Worm (Caenorhabditis elegans) whole organism, L1 larva: Measurements from ENCODE around the gene Y73B6BL.289.

ENCODE experiments used
- F16B12.6 ChIP-seq: fragments of 150-350 bp; optimal IDR thresholded peaks from 2 replicates; lab custom pipeline; 2014; ENCODE audit warnings: missing biosample characterization, missing genetic modification characterization
- Y116A8C.19 ChIP-seq: sonication (generic microtip); optimal IDR thresholded peaks from 2 replicates; lab custom pipeline; 2016; ENCODE audit warnings: missing compliant biosample characterization, missing genetic modification characterization, borderline replicate concordance
- ama-1 ChIP-seq: fragments of 150-350 bp; optimal IDR thresholded peaks from 2 replicates; lab custom pipeline; 2014
- blmp-1 ChIP-seq: fragments of 150-350 bp; optimal IDR thresholded peaks from 2 replicates; lab custom pipeline; 2014; ENCODE audit warnings: missing biosample characterization, missing genetic modification characterization
- ceh-82 ChIP-seq, 3 experiments: fragments of 150-350 bp in 1 of 3; sonication (generic microtip) in 2 of 3; optimal IDR thresholded peaks; 2 replicates each; lab custom pipeline; 2014 to 2017; ENCODE audit warnings: missing biosample characterization in 3 of 3, missing genetic modification characterization in 3 of 3
- ceh-88 ChIP-seq: fragments of 200-800 bp; sonication (Bioruptor generic); IDR thresholded peaks from 2 replicates; pipeline ENCODE4 v1.3.6; 2022; ENCODE audit warnings: missing genetic modification characterization, missing compliant biosample characterization
- ceh-90 ChIP-seq: sonication (generic microtip); optimal IDR thresholded peaks from 2 replicates; lab custom pipeline; 2016; ENCODE audit warnings: missing genetic modification characterization, missing compliant biosample characterization
- dpl-1 ChIP-seq, 3 experiments: fragments of 150-350 bp in 2 of 3; sonication (generic microtip) in 1 of 3; optimal IDR thresholded peaks; 2 replicates each; lab custom pipeline; 2014 to 2017; ENCODE audit warnings: missing biosample characterization in 3 of 3, missing genetic modification characterization in 3 of 3, missing genetic modification reagents in 3 of 3
- efl-1 ChIP-seq, 4 experiments: fragments of 150-350 bp; optimal IDR thresholded peaks in 3 of 4; peaks in 1 of 4; 1 replicate in 1 of 4; 2 replicates in 3 of 4; lab custom pipeline; 2014; ENCODE audit warnings: missing biosample characterization in 2 of 4, missing genetic modification characterization in 2 of 4, missing genetic modification reagents in 2 of 4
- elt-2 ChIP-seq: sonication (generic microtip); optimal IDR thresholded peaks from 2 replicates; lab custom pipeline; 2016; ENCODE audit warnings: missing genetic modification characterization, mild to moderate bottlenecking, inconsistent platforms, missing compliant biosample characterization, missing genetic modification reagents
- elt-3 ChIP-seq, 6 experiments: fragments of 150-350 bp in 1 of 6; sonication (generic microtip); optimal IDR thresholded peaks; 2 replicates each; lab custom pipeline; 2017 to 2018; ENCODE audit warnings: missing biosample characterization in 6 of 6, missing genetic modification characterization in 6 of 6, inconsistent platforms in 1 of 6
- fkh-4 ChIP-seq: sonication (generic microtip); optimal IDR thresholded peaks from 2 replicates; lab custom pipeline; 2016; ENCODE audit warnings: missing compliant biosample characterization, missing genetic modification characterization, borderline replicate concordance
- fkh-8 ChIP-seq: sonication (generic microtip); optimal IDR thresholded peaks from 2 replicates; lab custom pipeline; 2016; ENCODE audit warnings: mild to moderate bottlenecking, missing genetic modification characterization, missing compliant biosample characterization
- irx-1 ChIP-seq: sonication (generic microtip); optimal IDR thresholded peaks from 2 replicates; lab custom pipeline; 2016; ENCODE audit warnings: missing genetic modification characterization, missing compliant biosample characterization
- lin-13 ChIP-seq: fragments of 150-350 bp; optimal IDR thresholded peaks from 2 replicates; lab custom pipeline; 2014; ENCODE audit warnings: missing biosample characterization, missing genetic modification reagents, missing genetic modification characterization
- lin-14 ChIP-seq: fragments of 200-800 bp; sonication (Bioruptor generic); optimal IDR thresholded peaks from 2 replicates; lab custom pipeline; 2018; ENCODE audit warnings: mild to moderate bottlenecking, missing genetic modification characterization, moderate library complexity, missing compliant biosample characterization
- lin-35 ChIP-seq, 2 experiments: fragments of 150-350 bp; optimal IDR thresholded peaks; 2 replicates each; lab custom pipeline; 2014; ENCODE audit warnings: missing biosample characterization in 2 of 2, missing genetic modification characterization in 2 of 2, missing genetic modification reagents in 2 of 2
- lin-39 ChIP-seq: fragments of 150-350 bp; optimal IDR thresholded peaks from 2 replicates; lab custom pipeline; 2014; ENCODE audit warnings: missing biosample characterization, missing genetic modification reagents, missing genetic modification characterization
- lsy-2 ChIP-seq, 2 experiments: fragments of 150-350 bp; optimal IDR thresholded peaks; 2 replicates each; lab custom pipeline; 2014; ENCODE audit warnings: missing biosample characterization in 2 of 2, missing genetic modification characterization in 2 of 2
- nhr-12 ChIP-seq: sonication (generic microtip); optimal IDR thresholded peaks from 2 replicates; lab custom pipeline; 2017; ENCODE audit warnings: missing biosample characterization, missing genetic modification characterization
- nhr-28 ChIP-seq: fragments of 150-350 bp; optimal IDR thresholded peaks from 2 replicates; lab custom pipeline; 2014; ENCODE audit warnings: missing biosample characterization, missing genetic modification characterization
- nhr-85 ChIP-seq: sonication (generic microtip); peaks from one replicate; lab custom pipeline; 2016; ENCODE audit warnings: missing genetic modification characterization, inconsistent platforms, missing compliant biosample characterization
- pag-3 ChIP-seq: sonication (generic microtip); optimal IDR thresholded peaks from 2 replicates; lab custom pipeline; 2017; ENCODE audit warnings: missing genetic modification characterization, mild to moderate bottlenecking, missing compliant biosample characterization, antibody characterized with exemption, borderline replicate concordance; ENCODE audit not compliant: insufficient read depth
- pax-3 ChIP-seq: fragments of 200-800 bp; sonication (Bioruptor generic); optimal IDR thresholded peaks from 2 replicates; lab custom pipeline; 2018; ENCODE audit warnings: mild to moderate bottlenecking, missing genetic modification characterization, moderate library complexity, missing compliant biosample characterization
- rnt-1 ChIP-seq: sonication (generic microtip); optimal IDR thresholded peaks from 2 replicates; lab custom pipeline; 2016; ENCODE audit warnings: mild to moderate bottlenecking, missing genetic modification characterization, moderate library complexity, missing compliant biosample characterization
- snpc-4 ChIP-seq: fragments of 150-350 bp; optimal IDR thresholded peaks from 2 replicates; lab custom pipeline; 2014; ENCODE audit warnings: missing biosample characterization, missing genetic modification characterization
- sup-37 ChIP-seq: fragments of 200-800 bp; sonication (Bioruptor generic); optimal IDR thresholded peaks from 2 replicates; lab custom pipeline; 2018; ENCODE audit warnings: mild to moderate bottlenecking, missing genetic modification characterization, missing compliant biosample characterization
- swsn-7 ChIP-seq: sonication (generic microtip); optimal IDR thresholded peaks from 2 replicates; lab custom pipeline; 2016; ENCODE audit warnings: missing genetic modification characterization, missing compliant biosample characterization
- tbx-2 ChIP-seq: sonication (generic microtip); optimal IDR thresholded peaks from 2 replicates; lab custom pipeline; 2016; ENCODE audit warnings: missing genetic modification characterization, missing compliant biosample characterization
- tlp-1 ChIP-seq: fragments of 150-350 bp; optimal IDR thresholded peaks from 2 replicates; lab custom pipeline; 2014; ENCODE audit warnings: missing biosample characterization, missing genetic modification characterization

The Y73B6BL.289 gene

DNA sequence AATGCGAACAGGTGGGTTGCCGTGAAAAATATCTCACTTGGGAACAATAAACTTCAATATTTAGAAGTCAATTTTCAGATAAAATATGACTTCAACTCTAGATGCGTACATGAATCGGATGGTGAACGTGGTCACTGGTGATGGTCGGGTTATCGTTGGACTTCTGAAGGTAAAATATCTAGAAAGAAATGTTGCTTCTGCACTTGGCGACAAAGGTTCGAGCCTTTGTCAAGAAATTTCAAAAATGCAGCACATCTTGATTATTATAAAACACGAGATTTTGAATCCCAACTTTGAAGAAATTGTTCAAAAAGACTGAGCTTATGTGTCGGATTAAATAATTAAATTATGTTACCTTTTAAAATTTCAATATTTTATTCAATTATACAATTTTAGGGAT lies 20.9 kb upstream of the Y73B6BL.289 start, which contains the start of gene lsm-8:
TSS of gene lsm-8 (plus strand) at position 79 of the 400 bp plus-strand sequence.
- TF ChIP-seq fkh-4 (tag; lab: Kevin White, UChicago) (no peak), efl-1 (optimal IDR thresholded peaks at IDR 0.05; lab: Kevin White, UChicago) (no peak), efl-1 (GFP tag; optimal IDR thresholded peaks at IDR 0.05 in 1 of 2; lab: Kevin White, UChicago) (peak in 1 of 2 experiments; percentile 54), ceh-88 (no peak), nhr-85 (tag; lab: Kevin White, UChicago) (peak; percentile 51)

- TF ChIP-seq snpc-4, result no peak
- TF ChIP-seq elt-3 (tag; optimal IDR thresholded peaks at IDR 0.05; lab: Kevin White, UChicago), result no peak
- TF ChIP-seq dpl-1 (GFP tag; optimal IDR thresholded peaks at IDR 0.05; lab: Kevin White, UChicago), result peak in 1 of 3 experiments; percentile 43
- TF ChIP-seq lin-14 (GFP tag; lab: Kevin White, UChicago), result peak; percentile 44
- TF ChIP-seq fkh-8, result no peak
- peak; percentile 9 to 26 for TF ChIP-seq efl-1 (optimal IDR thresholded peaks at IDR 0.05; lab: Kevin White, UChicago)
- peak; percentile 29 to 92 for TF ChIP-seq efl-1 (GFP tag; optimal IDR thresholded peaks at IDR 0.05 in 1 of 2; lab: Kevin White, UChicago)
- no peak for TF ChIP-seq irx-1 (tag; lab: Kevin White, UChicago)
- peak; percentile 12 to 32 for TF ChIP-seq lin-35 (GFP tag; optimal IDR thresholded peaks at IDR 0.05; lab: Kevin White, UChicago)
- no peak for TF ChIP-seq tlp-1
- TF ChIP-seq lin-13 (GFP tag; lab: Kevin White, UChicago), result no peak
- TF ChIP-seq blmp-1 (tag; lab: Kevin White, UChicago), result peak; percentile 21
- TF ChIP-seq elt-2 (tag; lab: Kevin White, UChicago), result peak; percentile 5
- peak in 1 of 2 experiments; percentile 65 for TF ChIP-seq lsy-2 (tag; optimal IDR thresholded peaks at IDR 0.05; lab: Kevin White, UChicago)
Observed at ce11 chrIV:6327363-6328015, 19.8 kb upstream of the Y73B6BL.289 start.

DNA sequence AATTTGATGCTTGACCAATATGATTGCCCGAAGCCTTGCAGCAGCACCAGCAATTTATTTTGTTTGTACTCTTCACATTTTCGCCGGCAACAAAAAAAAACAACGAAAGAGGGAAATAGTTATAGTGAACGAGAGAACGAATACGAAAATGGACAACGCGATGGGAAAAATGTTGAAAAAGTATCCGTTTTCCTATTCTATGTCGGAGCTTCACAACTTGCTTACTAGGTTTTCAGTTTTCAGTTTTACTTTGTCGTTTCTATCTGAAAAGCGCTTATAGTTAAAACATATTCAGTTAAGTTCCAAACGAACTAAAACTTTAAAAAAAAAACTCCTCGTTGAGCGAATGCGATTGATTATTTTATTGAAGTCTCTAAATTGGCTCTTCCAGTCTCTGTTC lies 19.1 kb upstream of the Y73B6BL.289 start:
- TF ChIP-seq ceh-90 (tag; lab: Kevin White, UChicago), result no peak
- TF ChIP-seq pag-3, result no peak
- no peak for TF ChIP-seq ceh-82 (tag; optimal IDR thresholded peaks at IDR 0.05; lab: Kevin White, UChicago)
- no peak for TF ChIP-seq nhr-12 (tag; lab: Kevin White, UChicago)
- TF ChIP-seq Y116A8C.19 (tag; lab: Kevin White, UChicago), result no peak
- no peak for TF ChIP-seq ama-1 (lab: Kevin White, UChicago)
- no peak for TF ChIP-seq tlp-1
- no peak for TF ChIP-seq nhr-28
- TF ChIP-seq swsn-7 (tag; lab: Kevin White, UChicago), result no peak
- TF ChIP-seq lin-39 (tag; lab: Kevin White, UChicago), result no peak
- no peak for TF ChIP-seq lin-14 (GFP tag; lab: Kevin White, UChicago)
- TF ChIP-seq sup-37 (GFP tag; lab: Kevin White, UChicago), result no peak
- TF ChIP-seq pax-3 (tag; lab: Kevin White, UChicago), result no peak

- TF ChIP-seq efl-1 (optimal IDR thresholded peaks at IDR 0.05; lab: Kevin White, UChicago) (no peak), efl-1 (GFP tag; optimal IDR thresholded peaks at IDR 0.05 in 1 of 2; lab: Kevin White, UChicago) (peak in 1 of 2 experiments; percentile 65), rnt-1 (tag; lab: Kevin White, UChicago) (no peak)
Observed at ce11 chrIV:6329339-6329738, 18.0 kb upstream of the Y73B6BL.289 start, which contains the start of gene seu-1. Gene seu-1 (plus strand): TSS chrIV:6329639.

DNA sequence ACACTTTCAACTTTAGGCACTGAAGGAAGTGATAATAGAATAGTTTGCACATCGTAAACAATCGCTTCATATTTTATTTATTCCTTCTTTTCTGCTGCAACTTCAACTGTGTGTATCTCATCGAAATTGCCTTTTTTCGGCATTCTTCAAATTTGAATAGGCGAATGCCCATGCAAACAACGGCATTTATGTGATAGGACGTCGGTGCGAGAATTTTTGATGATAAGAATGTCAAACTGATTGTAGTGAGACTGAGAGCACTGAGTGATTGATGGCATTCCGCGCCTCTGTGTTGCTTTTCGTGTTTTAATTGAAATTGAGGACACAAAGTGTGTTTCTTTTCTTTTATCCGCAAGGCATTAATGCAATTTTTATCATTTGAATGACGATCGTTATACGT lies 16.5 kb upstream of the Y73B6BL.289 start:
- TF ChIP-seq lsy-2 (tag; optimal IDR thresholded peaks at IDR 0.05; lab: Kevin White, UChicago) (no peak), tbx-2 (tag; lab: Kevin White, UChicago) (no peak), lin-14 (GFP tag; lab: Kevin White, UChicago) (peak; percentile 26), F16B12.6 (no peak), elt-2 (tag; lab: Kevin White, UChicago) (peak; percentile 12)
